Worm (Caenorhabditis elegans): ENCODE results near the gene R04B5.1.

Gene R04B5.1

ce11 chrV:10043234-10043796 is 34.8 kb downstream of the R04B5.1 start, which contains the start of gene T06E8.8 (continued):
- TF ChIP-seq nhr-6 (tag; optimal IDR thresholded peaks at IDR 0.05) (peak; percentile 76), nhr-48 (tag; optimal IDR thresholded peaks at IDR 0.05) (peak; percentile 63), F44E2.7 (GFP tag; IDR thresholded peaks at IDR 0.05) (no peak), spr-3 (GFP tag; optimal IDR thresholded peaks at IDR 0.05) (no peak), ceh-44 (GFP tag; IDR thresholded peaks at IDR 0.05) (no peak), daf-19 (GFP tag; conservative IDR thresholded peaks at IDR 0.05) (no peak), lir-3 (tag; optimal IDR thresholded peaks at IDR 0.05) (no peak), zfp-2 (tag; optimal IDR thresholded peaks at IDR 0.05) (no peak), nhr-42 (GFP tag; IDR thresholded peaks at IDR 0.05) (no peak), mes-2 (tag; optimal IDR thresholded peaks at IDR 0.05; ENCODE audit: poor library complexity, severe bottlenecking) (peak; percentile 51), ceh-20 (GFP tag; IDR thresholded peaks at IDR 0.05) (no peak), ctbp-1 (GFP tag; IDR thresholded peaks at IDR 0.05) (no peak), mxl-3 (GFP tag; optimal IDR thresholded peaks at IDR 0.05) (peak; percentile 59), nhr-111 (GFP tag; optimal IDR thresholded peaks at IDR 0.05) (no peak), mdt-29 (GFP tag; IDR thresholded peaks at IDR 0.05) (no peak), egl-43 (GFP tag; IDR thresholded peaks at IDR 0.05) (0 out of 2 replicates have a peak, but pooled peaks have one; percentile 8), dmd-9 (GFP tag; IDR thresholded peaks at IDR 0.05) (no peak), nhr-237 (tag; optimal IDR thresholded peaks at IDR 0.05) (no peak), lin-13 (GFP tag; optimal IDR thresholded peaks at IDR 0.05) (no peak), php-3 (GFP tag; IDR thresholded peaks at IDR 0.05) (no peak), nhr-25 (tag; optimal IDR thresholded peaks at IDR 0.05; ENCODE audit: borderline replicate concordance, insufficient read depth) (peak; percentile 54), dmd-8 (GFP tag; IDR thresholded peaks at IDR 0.05) (no peak), rbr-2 (tag; optimal IDR thresholded peaks at IDR 0.05) (peak; percentile 39), mxl-2 (GFP tag; conservative IDR thresholded peaks at IDR 0.05) (no peak), fkh-10 (GFP tag; optimal IDR thresholded peaks at IDR 0.05) (no peak), pqm-1 (tag; optimal IDR thresholded peaks at IDR 0.05) (no peak)

- TF ChIP-seq mxl-2 (GFP tag; conservative IDR thresholded peaks at IDR 0.05) (no peak), mdt-29 (GFP tag; IDR thresholded peaks at IDR 0.05) (no peak), unc-130 (GFP tag; optimal IDR thresholded peaks at IDR 0.05) (no peak), lsy-2 (tag; optimal IDR thresholded peaks at IDR 0.05) (peak; percentile 87 to 97), hlh-30 (tag; optimal IDR thresholded peaks at IDR 0.05; ENCODE audit: insufficient read depth) (peak; percentile 76), spr-1 (tag; optimal IDR thresholded peaks at IDR 0.05) (peak; percentile 10), egl-43 (GFP tag; IDR thresholded peaks at IDR 0.05) (no peak), duxl-1 (tag; optimal IDR thresholded peaks at IDR 0.05; ENCODE audit: poor library complexity) (peak; percentile 31), hmg-1.1 (GFP tag; IDR thresholded peaks at IDR 0.05) (peak; percentile 78), mes-2 (tag; optimal IDR thresholded peaks at IDR 0.05; ENCODE audit: poor library complexity, severe bottlenecking) (peak; percentile 79), F10B5.3 (tag; optimal IDR thresholded peaks at IDR 0.05) (no peak), spr-3 (GFP tag; optimal IDR thresholded peaks at IDR 0.05) (peak; percentile 49), snpc-4 (tag; optimal IDR thresholded peaks at IDR 0.05) (no peak), lin-38 (GFP tag; IDR thresholded peaks at IDR 0.05) (no peak), set-16 (GFP tag; IDR thresholded peaks at IDR 0.05) (no peak), unc-39 (tag; optimal IDR thresholded peaks at IDR 0.05) (no peak), egl-27 (tag; optimal IDR thresholded peaks at IDR 0.05) (no peak), dpl-1 (GFP tag; optimal IDR thresholded peaks at IDR 0.05) (peak; percentile 49), attf-4 (tag; optimal IDR thresholded peaks at IDR 0.05) (no peak), lin-39 (tag; optimal IDR thresholded peaks at IDR 0.05) (no peak), nhr-48 (tag; optimal IDR thresholded peaks at IDR 0.05) (peak; percentile 15), F49E8.2 (tag; optimal IDR thresholded peaks at IDR 0.05; ENCODE audit: borderline replicate concordance) (no peak), gei-8 (GFP tag; optimal IDR thresholded peaks at IDR 0.05) (no peak), dmd-6 (GFP tag; IDR thresholded peaks at IDR 0.05) (peak; percentile 61), dmd-8 (GFP tag; IDR thresholded peaks at IDR 0.05) (no peak), arid-1 (GFP tag; conservative IDR thresholded peaks at IDR 0.05) (peak; percentile 42; the same call in 1 of the 2 replicates), unc-62 (GFP tag; optimal IDR thresholded peaks at IDR 0.05 in 1 of 2) (peak in 1 of 2 experiments; percentile 97), unc-62 (tag; optimal IDR thresholded peaks at IDR 0.05) (no peak), ztf-11 (tag; optimal IDR thresholded peaks at IDR 0.05) (no peak), T26A8.4 (GFP tag; IDR thresholded peaks at IDR 0.05) (peak; percentile 38; the same call in 1 of the 2 replicates), nhr-76 (tag; optimal IDR thresholded peaks at IDR 0.05) (no peak)
Measured at ce11 chrV:10042254-10042653, 35.9 kb downstream of the R04B5.1 start.

Data from whole organism, L4 larva.